Fruit fly (Drosophila melanogaster): ENCODE results near the gene CG15739.

CG15739 gene

DNA sequence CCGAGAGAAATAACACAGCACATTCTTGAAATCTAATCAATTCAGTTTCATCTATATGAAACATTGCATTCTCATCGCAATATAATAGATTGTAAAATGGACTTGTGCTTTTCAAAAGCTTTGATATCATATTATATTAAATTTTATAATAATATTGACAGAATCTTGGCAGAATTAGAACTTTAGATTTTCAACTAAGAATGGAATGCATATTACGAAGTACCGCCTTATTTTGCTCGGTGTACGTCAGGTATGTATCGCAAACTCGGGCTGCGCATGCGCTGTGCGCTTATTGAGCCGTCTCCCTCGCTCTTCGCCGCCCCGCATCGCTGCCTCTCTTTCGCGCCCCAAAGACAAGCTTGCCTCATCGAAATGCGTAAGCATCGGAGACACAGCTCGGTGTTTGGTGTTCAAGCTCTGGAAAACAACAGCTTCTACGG, 42.1 kb downstream of the CG15739 start (continued):
- TF ChIP-seq her (GFP tag; optimal IDR thresholded peaks at IDR 0.05): no peak
- peak; percentile 8 for TF ChIP-seq NC2α (GFP tag; optimal IDR thresholded peaks at IDR 0.05)
- TF ChIP-seq CG4404 (GFP tag; IDR thresholded peaks at IDR 0.05): peak; percentile 80
- peak; percentile 73 for TF ChIP-seq CG10959 (GFP tag; IDR thresholded peaks at IDR 0.05)
- no peak for TF ChIP-seq wdn (GFP tag; IDR thresholded peaks at IDR 0.05)
- TF ChIP-seq bsh (GFP tag; optimal IDR thresholded peaks at IDR 0.05): peak; percentile 63 to 90
- peak; percentile 91 for TF ChIP-seq fd96Cb (tag; optimal IDR thresholded peaks at IDR 0.05)
- TF ChIP-seq CG12942 (GFP tag; optimal IDR thresholded peaks at IDR 0.05): peak; percentile 64
- peak; percentile 23 for TF ChIP-seq fd64A (GFP tag; optimal IDR thresholded peaks at IDR 0.05)
- TF ChIP-seq dmrt11E (tag; optimal IDR thresholded peaks at IDR 0.05): peak; percentile 96
- TF ChIP-seq chinmo (GFP tag; IDR thresholded peaks at IDR 0.05; ENCODE audit: partially characterized antibody): peak; percentile 86
- no peak for TF ChIP-seq CG34224 (GFP tag; IDR thresholded peaks at IDR 0.05; ENCODE audit: partially characterized antibody)
- TF ChIP-seq Dad (GFP tag; optimal IDR thresholded peaks at IDR 0.05): no peak
- TF ChIP-seq CG1233 (GFP tag; optimal IDR thresholded peaks at IDR 0.05): peak; percentile 89
- TF ChIP-seq slbo (GFP tag; IDR thresholded peaks at IDR 0.05): peak; percentile 74
- TF ChIP-seq lilli (GFP tag; optimal IDR thresholded peaks at IDR 0.05): peak; percentile 44
- no peak for TF ChIP-seq luna (GFP tag; optimal IDR thresholded peaks at IDR 0.05)
- peak; percentile 89 for TF ChIP-seq CG16815 (GFP tag; optimal IDR thresholded peaks at IDR 0.05)
- TF ChIP-seq crp (GFP tag; optimal IDR thresholded peaks at IDR 0.05): peak in 1 of 2 experiments; percentile 40
- TF ChIP-seq Abd-B (GFP tag; optimal IDR thresholded peaks at IDR 0.05): peak; percentile 92
- peak; percentile 76; the same call in 2 of the 3 replicates for TF ChIP-seq H15 (GFP tag; IDR thresholded peaks at IDR 0.05)
- TF ChIP-seq knrl (GFP tag; IDR thresholded peaks at IDR 0.05; ENCODE audit: partially characterized antibody): no peak
- TF ChIP-seq CG4360 (GFP tag; IDR thresholded peaks at IDR 0.05): peak; percentile 51
- peak; percentile 76 for TF ChIP-seq Hand (GFP tag; optimal IDR thresholded peaks at IDR 0.05)
- peak; percentile 28 for TF ChIP-seq CTCF (GFP tag; optimal IDR thresholded peaks at IDR 0.05)
- no peak for TF ChIP-seq CG3163 (GFP tag; optimal IDR thresholded peaks at IDR 0.05)
- peak; percentile 90 for TF ChIP-seq sug (tag; optimal IDR thresholded peaks at IDR 0.05)
- peak; percentile 87 for TF ChIP-seq Usf (GFP tag; optimal IDR thresholded peaks at IDR 0.05)
- TF ChIP-seq cas (GFP tag; IDR thresholded peaks at IDR 0.05): peak; percentile 64; the same call in 1 of the 2 replicates
- TF ChIP-seq nerfin-2 (GFP tag; IDR thresholded peaks at IDR 0.05; ENCODE audit: partially characterized antibody): no peak
- peak; percentile 79 for TF ChIP-seq kah (GFP tag; optimal IDR thresholded peaks at IDR 0.05)
- TF ChIP-seq insv (GFP tag; optimal IDR thresholded peaks at IDR 0.05): peak in 1 of 2 experiments; percentile 47
- TF ChIP-seq pita (GFP tag; optimal IDR thresholded peaks at IDR 0.05): no peak
- TF ChIP-seq twi (tag; optimal IDR thresholded peaks at IDR 0.05): peak; percentile 83
- peak; percentile 82 for TF ChIP-seq al (GFP tag; IDR thresholded peaks at IDR 0.05)
- peak; percentile 94 for TF ChIP-seq CG10543 (GFP tag; optimal IDR thresholded peaks at IDR 0.05)
- TF ChIP-seq zf30C (GFP tag; optimal IDR thresholded peaks at IDR 0.05): peak; percentile 89
- TF ChIP-seq Ets65A (GFP tag): peak; percentile 33
- no peak for TF ChIP-seq hth (optimal IDR thresholded peaks at IDR 0.05)
- no peak for TF ChIP-seq CG42726 (GFP tag; IDR thresholded peaks at IDR 0.05; ENCODE audit: partially characterized antibody)
- TF ChIP-seq h (optimal IDR thresholded peaks at IDR 0.05): no peak
- peak; percentile 78 for TF ChIP-seq CG14050 (GFP tag; IDR thresholded peaks at IDR 0.05)
- peak; percentile 78; the same call in 2 of the 3 replicates for TF ChIP-seq Mrtf (GFP tag; IDR thresholded peaks at IDR 0.05)
- TF ChIP-seq CG15269 (tag; optimal IDR thresholded peaks at IDR 0.05): peak; percentile 94
- TF ChIP-seq grau (tag; optimal IDR thresholded peaks at IDR 0.05): peak; percentile 94
- peak; percentile 74 for TF ChIP-seq gsb (GFP tag; IDR thresholded peaks at IDR 0.05)
- TF ChIP-seq tap (tag; optimal IDR thresholded peaks at IDR 0.05): peak; percentile 91
- TF ChIP-seq Hsf (GFP tag; optimal IDR thresholded peaks at IDR 0.05): no peak
- no peak for TF ChIP-seq CG6791 (GFP tag; IDR thresholded peaks at IDR 0.05; ENCODE audit: partially characterized antibody)
- peak; percentile 80 for TF ChIP-seq Spps (tag; optimal IDR thresholded peaks at IDR 0.05)
- peak; percentile 58; the same call in 1 of the 2 replicates for TF ChIP-seq bowl (GFP tag; IDR thresholded peaks at IDR 0.05)

Measured in whole organism, embryonic.